Worm (Caenorhabditis elegans) whole organism, L4/young adult: Measurements from ENCODE around the gene F54D5.2.
A peak's percentile ranks its signal among the peaks of the same experiment; 100 is the strongest.

ENCODE experiments used
- W03F9.2 ChIP-seq: fragments of 150-350 bp; optimal IDR thresholded peaks from 2 replicates; lab custom pipeline; 2014; ENCODE audit warnings: missing biosample characterization, missing genetic modification characterization
- dao-5 ChIP-seq: sonication (generic microtip); optimal IDR thresholded peaks from 2 replicates; lab custom pipeline; 2016; ENCODE audit warnings: missing genotype, missing genetic modification characterization, moderate library complexity, missing compliant biosample characterization
- him-1 ChIP-seq: sonication (generic microtip); optimal IDR thresholded peaks from 2 replicates; lab custom pipeline; 2016; ENCODE audit warnings: missing genotype, missing genetic modification reagents, missing genetic modification characterization, missing compliant biosample characterization

The F54D5.2 gene

DNA sequence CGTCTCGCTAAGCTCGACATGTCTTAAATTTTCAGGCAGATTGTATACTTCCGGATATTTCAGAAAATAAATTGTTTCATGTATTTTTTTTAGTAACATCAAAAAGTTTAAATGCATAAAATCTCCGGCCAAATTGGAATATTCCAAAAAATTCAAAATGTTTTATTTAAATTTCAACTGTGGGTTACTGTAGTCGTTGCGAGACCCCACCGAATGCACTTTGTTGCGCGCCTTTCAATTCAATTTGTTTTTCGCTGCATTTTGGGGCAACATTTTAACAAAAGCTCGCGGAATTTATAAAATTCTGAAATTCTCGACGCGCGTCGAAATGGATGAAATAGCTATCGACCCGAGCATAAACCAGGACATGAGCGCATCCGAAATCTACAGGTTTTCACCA lies at the start of gene F54D5.2:
Gene F54D5.2, plus strand, starts transcription at position 237 of the 400 bp plus-strand sequence.
- TF ChIP-seq dao-5 (tag; lab: Kevin White, UChicago), result no peak
- TF ChIP-seq W03F9.2 (tag; lab: Kevin White, UChicago), result no peak
- no peak for TF ChIP-seq him-1 (tag; lab: Kevin White, UChicago)

ce11 chrII:11526954-11527353 lies 46.0 kb upstream of the F54D5.2 start, which contains the start of gene age-1:
Gene age-1, minus strand, starts transcription at chrII:11527054.
- TF ChIP-seq him-1 (tag; lab: Kevin White, UChicago) (no peak), W03F9.2 (tag; lab: Kevin White, UChicago) (no peak), dao-5 (tag; lab: Kevin White, UChicago) (no peak)

- TF ChIP-seq dao-5 (tag; lab: Kevin White, UChicago), result no peak
- TF ChIP-seq W03F9.2 (tag; lab: Kevin White, UChicago), result no peak
- TF ChIP-seq him-1 (tag; lab: Kevin White, UChicago), result no peak
Measured at ce11 chrII:11533716-11534115, 39.3 kb upstream of the F54D5.2 start, which contains the start of gene mdt-8. Gene mdt-8, minus strand, starts transcription at chrII:11533816.

DNA sequence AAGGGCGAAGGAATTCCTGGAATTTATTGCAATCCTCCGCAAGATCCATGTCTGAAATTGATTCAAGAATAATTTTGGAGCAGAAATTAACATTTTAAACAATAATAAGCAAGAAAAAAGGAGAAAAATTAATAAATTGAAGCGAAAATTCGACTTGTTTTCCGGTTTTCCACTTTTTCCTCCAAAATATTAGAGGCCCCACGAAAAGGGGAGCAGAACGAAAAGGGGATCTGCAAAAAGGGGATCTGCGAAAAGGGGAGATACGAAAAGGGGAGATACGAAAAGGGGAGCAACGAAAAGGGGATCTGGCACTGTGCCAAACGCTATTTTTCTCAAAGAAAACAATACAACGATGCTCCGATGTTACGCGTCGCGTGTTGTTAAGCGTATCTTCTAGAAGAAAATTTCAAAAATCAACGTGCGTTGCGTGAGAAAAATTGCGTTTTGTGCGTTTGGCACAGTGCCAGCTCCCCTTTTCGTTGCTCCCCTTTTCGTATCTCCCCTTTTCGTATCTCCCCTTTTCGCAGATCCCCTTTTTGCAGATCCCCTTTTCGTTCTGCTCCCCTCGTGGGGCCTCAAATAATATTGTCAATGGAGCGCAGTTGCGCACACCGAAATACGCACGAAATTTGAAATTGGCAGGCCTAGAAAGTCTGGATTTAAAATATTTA lies 38.4 kb upstream of the F54D5.2 start, which contains the start of gene Y62F5A.12:
Gene Y62F5A.12, minus strand, starts transcription at position 51 of the 671 bp plus-strand sequence.
- TF ChIP-seq him-1 (tag; lab: Kevin White, UChicago) (peak; percentile 62), W03F9.2 (tag; lab: Kevin White, UChicago) (peak; percentile 57)

DNA sequence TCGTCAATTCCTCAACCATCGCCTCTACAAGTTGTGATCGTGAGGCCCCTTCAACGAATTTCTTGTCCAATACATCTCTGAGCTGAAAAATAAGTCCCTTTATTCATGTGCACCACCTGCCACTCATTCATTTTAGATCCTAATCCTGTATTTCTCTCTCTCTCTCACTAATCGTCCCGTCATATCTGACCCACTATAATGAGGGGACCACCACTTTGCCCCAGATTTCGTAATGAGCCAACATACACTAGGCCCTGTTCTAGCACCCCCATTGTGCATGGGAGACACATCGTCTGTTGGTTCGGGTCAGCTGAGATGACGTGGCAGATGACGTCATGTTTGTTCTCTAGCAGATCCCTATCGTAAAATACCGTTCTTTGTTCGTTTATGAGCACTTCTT lies 37.6 kb upstream of the F54D5.2 start:
- no peak for TF ChIP-seq W03F9.2 (tag; lab: Kevin White, UChicago)
- no peak for TF ChIP-seq dao-5 (tag; lab: Kevin White, UChicago)
- TF ChIP-seq him-1 (tag; lab: Kevin White, UChicago), result no peak

DNA sequence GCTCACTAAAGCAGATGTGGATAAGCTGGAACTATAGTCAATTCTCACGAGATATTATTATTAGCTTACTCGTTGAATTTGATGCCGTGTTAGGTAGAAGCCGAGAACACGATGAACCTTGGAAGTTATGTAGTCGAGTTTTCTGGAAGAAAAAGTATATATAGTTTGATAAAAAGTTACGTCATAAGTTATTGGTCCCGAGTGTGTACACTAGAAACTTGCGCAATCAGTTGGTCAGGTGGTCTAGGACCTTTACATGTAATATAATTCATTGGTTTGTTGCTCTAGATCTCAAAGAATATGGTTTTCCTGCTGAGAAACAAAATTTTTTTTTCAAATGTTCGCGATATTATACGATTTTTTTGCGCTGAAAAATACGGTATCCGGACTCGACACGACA lies 37.1 kb upstream of the F54D5.2 start:
- TF ChIP-seq dao-5 (tag; lab: Kevin White, UChicago) (no peak), him-1 (tag; lab: Kevin White, UChicago) (no peak), W03F9.2 (tag; lab: Kevin White, UChicago) (no peak)

DNA sequence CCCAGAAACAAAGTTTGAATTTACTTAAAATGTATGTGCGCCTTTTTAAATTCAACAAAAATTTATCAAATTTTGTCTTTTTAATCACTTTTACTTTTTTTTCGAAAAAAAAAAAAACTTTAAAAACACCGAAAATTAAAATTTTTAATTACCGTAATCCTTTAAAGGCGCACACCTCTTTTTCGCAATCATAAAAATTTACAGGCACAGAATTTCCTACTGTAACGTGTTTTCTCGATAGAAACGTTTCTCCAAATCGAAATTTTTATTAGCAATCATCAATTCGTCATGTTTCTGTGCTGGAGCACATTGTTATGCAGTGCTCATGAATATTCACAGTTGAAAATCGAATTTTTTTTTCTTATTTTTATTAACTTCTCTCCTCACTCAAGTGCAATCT lies 36.5 kb upstream of the F54D5.2 start:
- TF ChIP-seq dao-5 (tag; lab: Kevin White, UChicago) (no peak), him-1 (tag; lab: Kevin White, UChicago) (no peak), W03F9.2 (tag; lab: Kevin White, UChicago) (no peak)

DNA sequence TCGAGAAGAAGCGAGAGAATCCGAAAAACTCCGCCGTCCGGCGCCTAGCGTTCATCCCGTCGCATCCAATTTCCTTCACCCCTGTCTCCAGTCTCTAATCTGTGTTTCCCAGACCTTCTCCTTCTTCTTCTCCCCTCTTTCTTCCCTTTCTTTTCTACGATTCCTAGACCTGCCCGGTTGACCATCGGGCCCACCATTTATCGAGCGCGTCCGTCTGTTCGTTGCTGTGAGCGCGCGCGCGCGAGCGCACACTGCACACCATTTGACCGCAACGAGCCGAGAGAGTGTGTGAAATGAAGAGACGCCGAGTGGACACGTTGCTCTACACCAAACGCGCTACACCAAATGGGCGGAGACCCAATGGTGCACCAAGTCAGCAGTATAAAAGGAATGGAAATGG lies 35.9 kb upstream of the F54D5.2 start:
- TF ChIP-seq dao-5 (tag; lab: Kevin White, UChicago) (no peak), him-1 (tag; lab: Kevin White, UChicago) (no peak), W03F9.2 (tag; lab: Kevin White, UChicago) (no peak)

DNA sequence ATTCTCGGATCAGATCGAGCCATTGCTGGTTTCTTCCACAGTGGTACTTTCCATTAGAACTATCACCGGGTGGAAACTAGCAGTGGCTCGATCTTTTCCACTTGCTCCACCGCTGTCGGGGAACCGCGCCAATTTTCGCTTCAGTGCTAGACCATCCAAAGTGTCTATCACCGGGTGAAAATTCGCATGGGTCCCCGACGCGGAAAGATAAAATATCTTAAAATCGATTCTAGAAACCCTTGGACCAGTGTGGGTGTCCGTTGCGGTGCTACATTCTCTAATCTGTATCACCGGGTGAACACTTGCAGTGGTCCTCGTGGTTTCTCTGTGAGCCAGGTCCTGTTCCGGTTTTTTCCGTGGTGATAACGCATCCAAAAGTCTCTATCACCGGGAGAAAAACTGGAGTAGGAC lies 35.4 kb upstream of the F54D5.2 start:
- TF ChIP-seq him-1 (tag; lab: Kevin White, UChicago) (no peak), dao-5 (tag; lab: Kevin White, UChicago) (no peak), W03F9.2 (tag; lab: Kevin White, UChicago) (no peak)

ce11 chrII:11538741-11539140 lies 34.2 kb upstream of the F54D5.2 start, which contains the start of gene Y62F5A.9:
Gene Y62F5A.9, minus strand, starts transcription at chrII:11538841.
- TF ChIP-seq him-1 (tag; lab: Kevin White, UChicago) (no peak), dao-5 (tag; lab: Kevin White, UChicago) (no peak), W03F9.2 (tag; lab: Kevin White, UChicago) (no peak)

ce11 chrII:11542385-11542784 lies 30.6 kb upstream of the F54D5.2 start, which contains the start of gene gtf-2E2:
Gene gtf-2E2, minus strand, starts transcription at chrII:11542495.
- TF ChIP-seq him-1 (tag; lab: Kevin White, UChicago), result no peak
- no peak for TF ChIP-seq W03F9.2 (tag; lab: Kevin White, UChicago)
- TF ChIP-seq dao-5 (tag; lab: Kevin White, UChicago), result no peak

DNA sequence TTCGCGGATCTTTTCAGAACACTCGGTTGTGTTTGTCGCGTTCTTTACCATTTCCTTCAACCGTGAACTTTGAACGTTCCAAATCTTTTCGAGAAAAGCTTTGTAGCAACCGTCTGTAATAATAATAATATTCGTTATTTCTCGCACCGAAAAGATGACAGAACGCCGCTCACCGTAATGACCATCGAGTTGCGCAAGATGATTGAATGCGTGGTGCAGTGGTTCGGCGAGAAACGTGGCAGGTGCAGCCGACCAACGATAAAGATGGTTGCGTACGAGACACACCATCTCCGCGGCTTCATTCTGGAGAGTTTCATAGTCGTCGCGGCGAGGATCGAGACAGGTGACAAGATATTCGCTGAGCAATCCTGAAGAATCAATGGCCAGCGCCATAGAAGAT lies 30.0 kb upstream of the F54D5.2 start:
- TF ChIP-seq W03F9.2 (tag; lab: Kevin White, UChicago) (no peak), him-1 (tag; lab: Kevin White, UChicago) (no peak), dao-5 (tag; lab: Kevin White, UChicago) (no peak)

- TF ChIP-seq dao-5 (tag; lab: Kevin White, UChicago) (no peak), W03F9.2 (tag; lab: Kevin White, UChicago) (no peak), him-1 (tag; lab: Kevin White, UChicago) (no peak)
Measured at ce11 chrII:11544714-11545113, 28.3 kb upstream of the F54D5.2 start, which contains the start of gene F54D5.9. Gene F54D5.9, minus strand, starts transcription at chrII:11544828.
